Fruit fly (Drosophila melanogaster) whole organism, embryonic: ENCODE measurements around the gene eIF4E5.
A peak's percentile ranks its signal among the peaks of the same experiment; 100 is the strongest.

Source experiments
- CG10366 ChIP-seq: fragments of 200-800 bp; sonication (Bioruptor generic); IDR thresholded peaks from 2 replicates; pipeline ENCODE4 v1.3.6; 2022; ENCODE audit warnings: missing biosample characterization, missing genetic modification characterization
- CG10431 ChIP-seq: fragments of 200-800 bp; sonication (Bioruptor generic); optimal IDR thresholded peaks from 3 replicates; lab custom pipeline; 2018; ENCODE audit warnings: missing biosample characterization, mild to moderate bottlenecking, missing genetic modification characterization
- CG11093 ChIP-seq: fragments of 200-800 bp; sonication (Bioruptor generic); IDR thresholded peaks from 3 replicates; pipeline ENCODE4 v1.3.6; 2022; ENCODE audit warnings: missing biosample characterization, missing genetic modification characterization
- CG11695 ChIP-seq: fragments of 200-800 bp; sonication (Bioruptor generic); IDR thresholded peaks from 3 replicates; pipeline ENCODE4 v1.3.6; 2022; ENCODE audit warnings: missing biosample characterization, missing genetic modification characterization
- CG12299 ChIP-seq: fragments of 200-800 bp; sonication (Bioruptor generic); optimal IDR thresholded peaks from 2 replicates; lab custom pipeline; 2018; ENCODE audit warnings: missing biosample characterization, mild to moderate bottlenecking, missing genetic modification characterization
- CG12659 ChIP-seq: fragments of 200-800 bp; sonication (Bioruptor generic); optimal IDR thresholded peaks from 3 replicates; lab custom pipeline; 2017; ENCODE audit warnings: mild to moderate bottlenecking, missing biosample characterization, missing genetic modification reagents, missing genetic modification characterization
- CG15269 ChIP-seq: fragments of 200-800 bp; sonication (Bioruptor generic); optimal IDR thresholded peaks from 2 replicates; lab custom pipeline; 2018; ENCODE audit warnings: missing biosample characterization, mild to moderate bottlenecking, missing genetic modification characterization, moderate library complexity
- CG15514 ChIP-seq: fragments of 200-800 bp; sonication (Bioruptor generic); optimal IDR thresholded peaks from 3 replicates; lab custom pipeline; 2017; ENCODE audit warnings: missing biosample characterization, missing genetic modification characterization, mild to moderate bottlenecking, moderate library complexity, missing genetic modification reagents
- CG16863 ChIP-seq: fragments of 200-800 bp; sonication (Bioruptor generic); optimal IDR thresholded peaks from 3 replicates; lab custom pipeline; 2016; ENCODE audit warnings: missing biosample characterization, missing genetic modification characterization
- CG17802 ChIP-seq: fragments of 200-800 bp; sonication (Bioruptor generic); optimal IDR thresholded peaks from 2 replicates; lab custom pipeline; 2018; ENCODE audit warnings: missing biosample characterization, mild to moderate bottlenecking, missing genetic modification characterization, moderate library complexity
- CG18476 ChIP-seq: fragments of 200-800 bp; sonication (Bioruptor generic); optimal IDR thresholded peaks from 2 replicates; lab custom pipeline; 2016; ENCODE audit warnings: missing biosample characterization, mild to moderate bottlenecking, missing genetic modification characterization
- CG2116 ChIP-seq: fragments of 200-800 bp; sonication (Bioruptor generic); optimal IDR thresholded peaks from 3 replicates; lab custom pipeline; 2018; ENCODE audit warnings: missing biosample characterization, mild to moderate bottlenecking, missing genetic modification characterization
- CG31441 ChIP-seq: fragments of 200-800 bp; sonication (Bioruptor generic); IDR thresholded peaks from 2 replicates; pipeline ENCODE4 v1.3.6; 2022; ENCODE audit warnings: missing biosample characterization, missing genetic modification characterization
- CG33557 ChIP-seq: fragments of 200-800 bp; sonication (Bioruptor generic); optimal IDR thresholded peaks from 2 replicates; lab custom pipeline; 2019; ENCODE audit warnings: missing biosample characterization, mild to moderate bottlenecking, missing genetic modification characterization, moderate library complexity
- CG4820 ChIP-seq: fragments of 200-800 bp; sonication (Bioruptor generic); optimal IDR thresholded peaks from 3 replicates; lab custom pipeline; 2016; ENCODE audit warnings: missing biosample characterization, missing genetic modification characterization
- CG8281 ChIP-seq: fragments of 200-800 bp; sonication (Bioruptor generic); optimal IDR thresholded peaks from 2 replicates; lab custom pipeline; 2018; ENCODE audit warnings: missing biosample characterization, mild to moderate bottlenecking, missing genetic modification characterization, moderate library complexity
- CG9437 ChIP-seq: fragments of 200-800 bp; sonication (Bioruptor generic); optimal IDR thresholded peaks from 2 replicates; lab custom pipeline; 2018; ENCODE audit warnings: missing biosample characterization, mild to moderate bottlenecking, missing genetic modification characterization
- CoRest ChIP-seq: fragments of 200-800 bp; sonication (Bioruptor generic); optimal IDR thresholded peaks from 3 replicates; lab custom pipeline; 2018; ENCODE audit warnings: missing biosample characterization, mild to moderate bottlenecking, missing genetic modification characterization, moderate library complexity
- Dll ChIP-seq: fragments of 200-800 bp; sonication (Bioruptor generic); IDR thresholded peaks from 4 replicates; pipeline ENCODE4 v1.3.6; 2022; ENCODE audit warnings: missing biosample characterization, missing genetic modification characterization; ENCODE audit not compliant: partially characterized antibody
- ERR ChIP-seq: fragments of 200-800 bp; sonication (Bioruptor generic); optimal IDR thresholded peaks from 2 replicates; lab custom pipeline; 2016; ENCODE audit warnings: missing biosample characterization, missing genetic modification characterization
- GATAe ChIP-seq: fragments of 200-800 bp; sonication (Bioruptor generic); conservative IDR thresholded peaks from 2 replicates; pipeline ENCODE4 v1.3.6; 2022; ENCODE audit warnings: missing biosample characterization, missing genetic modification characterization
- Hand ChIP-seq: fragments of 200-800 bp; sonication (Bioruptor generic); optimal IDR thresholded peaks from 2 replicates; lab custom pipeline; 2017; ENCODE audit warnings: mild to moderate bottlenecking, missing biosample characterization, missing genetic modification reagents, missing genetic modification characterization
- Hr3 ChIP-seq: fragments of 200-800 bp; sonication (Bioruptor generic); optimal IDR thresholded peaks from 3 replicates; lab custom pipeline; 2016; ENCODE audit warnings: missing biosample characterization, missing genetic modification characterization
- NC2α ChIP-seq: fragments of 200-800 bp; sonication (Bioruptor generic); optimal IDR thresholded peaks from 2 replicates; lab custom pipeline; 2016; ENCODE audit warnings: missing biosample characterization, missing genetic modification characterization
- Nf-YC ChIP-seq: fragments of 200-800 bp; optimal IDR thresholded peaks from 3 replicates; lab custom pipeline; 2019; ENCODE audit warnings: missing biosample characterization, mild to moderate bottlenecking, missing genetic modification characterization, moderate library complexity
- NfI ChIP-seq: fragments of 200-800 bp; sonication (Bioruptor generic); optimal IDR thresholded peaks from 3 replicates; lab custom pipeline; 2018; ENCODE audit warnings: missing biosample characterization, mild to moderate bottlenecking, missing genetic modification characterization, moderate library complexity
- Oaz ChIP-seq: fragments of 200-800 bp; sonication (Bioruptor generic); IDR thresholded peaks from 2 replicates; pipeline ENCODE4 v1.3.6; 2022; ENCODE audit warnings: missing biosample characterization, missing genetic modification characterization
- Oli ChIP-seq: fragments of 200-800 bp; sonication (Bioruptor generic); optimal IDR thresholded peaks from 2 replicates; lab custom pipeline; 2018; ENCODE audit warnings: missing biosample characterization, mild to moderate bottlenecking, missing genetic modification characterization, moderate library complexity
- Taf1 ChIP-seq: fragments of 200-800 bp; sonication (Bioruptor generic); IDR thresholded peaks from 2 replicates; pipeline ENCODE4 v1.3.6; 2022; ENCODE audit warnings: missing biosample characterization, missing genetic modification characterization
- aop ChIP-seq: fragments of 200-800 bp; sonication (Bioruptor generic); IDR thresholded peaks from 2 replicates; pipeline ENCODE4 v1.3.6; 2022; ENCODE audit warnings: missing biosample characterization, missing genetic modification characterization
- az2 ChIP-seq: fragments of 200-800 bp; sonication (Bioruptor generic); optimal IDR thresholded peaks from 3 replicates; lab custom pipeline; 2016; ENCODE audit warnings: missing biosample characterization, missing genetic modification characterization
- bigmax ChIP-seq: fragments of 200-800 bp; sonication (Bioruptor generic); optimal IDR thresholded peaks from 2 replicates; lab custom pipeline; 2018; ENCODE audit warnings: missing biosample characterization, mild to moderate bottlenecking, missing genetic modification characterization
- cad ChIP-seq: fragments of >200 bp; optimal IDR thresholded peaks from 2 replicates; lab custom pipeline; 2017; ENCODE audit warnings: missing biosample characterization, missing genetic modification characterization
- dan ChIP-seq: fragments of 200-800 bp; sonication (Bioruptor generic); IDR thresholded peaks from 2 replicates; pipeline ENCODE4 v1.3.6; 2022; ENCODE audit warnings: missing biosample characterization, missing genetic modification characterization
- dati ChIP-seq: fragments of 200-800 bp; sonication (Bioruptor generic); IDR thresholded peaks from 2 replicates; pipeline ENCODE4 v1.3.6; 2022; ENCODE audit warnings: missing biosample characterization, missing genetic modification characterization
- fd3F ChIP-seq: fragments of 200-800 bp; sonication (Bioruptor generic); optimal IDR thresholded peaks from 2 replicates; lab custom pipeline; 2018; ENCODE audit warnings: missing biosample characterization, mild to moderate bottlenecking, missing genetic modification characterization, moderate library complexity
- fd96Cb ChIP-seq: fragments of 200-800 bp; sonication (Bioruptor generic); optimal IDR thresholded peaks from 2 replicates; lab custom pipeline; 2018; ENCODE audit warnings: missing biosample characterization, mild to moderate bottlenecking, missing genetic modification characterization, moderate library complexity
- grau ChIP-seq: fragments of 200-800 bp; optimal IDR thresholded peaks from 3 replicates; lab custom pipeline; 2019; ENCODE audit warnings: missing biosample characterization, mild to moderate bottlenecking, missing genetic modification characterization, moderate library complexity
- h ChIP-seq: fragments of >200 bp; optimal IDR thresholded peaks from 2 replicates; lab custom pipeline; 2017
- kni ChIP-seq: fragments of 200-800 bp; sonication (Bioruptor generic); optimal IDR thresholded peaks from 3 replicates; lab custom pipeline; 2017; ENCODE audit warnings: mild to moderate bottlenecking, missing biosample characterization, missing genetic modification reagents, missing genetic modification characterization
- lmd ChIP-seq: fragments of 200-800 bp; sonication (Bioruptor generic); IDR thresholded peaks from 2 replicates; pipeline ENCODE4 v1.3.6; 2022; ENCODE audit warnings: missing biosample characterization, missing genetic modification characterization
- peb ChIP-seq: fragments of 200-800 bp; sonication (Bioruptor generic); IDR thresholded peaks from 2 replicates; pipeline ENCODE4 v1.3.6; 2022; ENCODE audit warnings: missing biosample characterization, missing genetic modification characterization
- sd ChIP-seq: fragments of 200-800 bp; sonication (Bioruptor generic); optimal IDR thresholded peaks from 3 replicates; lab custom pipeline; 2018; ENCODE audit warnings: missing biosample characterization, mild to moderate bottlenecking, missing genetic modification characterization, moderate library complexity
- seq ChIP-seq: fragments of 200-800 bp; sonication (Bioruptor generic); IDR thresholded peaks from 2 replicates; pipeline ENCODE4 v1.3.6; 2022; ENCODE audit warnings: missing biosample characterization, missing genetic modification characterization
- sim ChIP-seq: fragments of 200-800 bp; sonication (Bioruptor generic); IDR thresholded peaks from 2 replicates; pipeline ENCODE4 v1.3.6; 2022; ENCODE audit warnings: missing biosample characterization, missing genetic modification characterization
- so ChIP-seq: fragments of 200-800 bp; sonication (Bioruptor generic); IDR thresholded peaks from 3 replicates; pipeline ENCODE4 v1.3.6; 2022; ENCODE audit warnings: missing biosample characterization, missing genetic modification characterization
- trem ChIP-seq: fragments of 200-800 bp; optimal IDR thresholded peaks from 3 replicates; lab custom pipeline; 2019; ENCODE audit warnings: missing biosample characterization, mild to moderate bottlenecking, missing genetic modification characterization, moderate library complexity
- tup ChIP-seq: fragments of 200-800 bp; sonication (Bioruptor generic); optimal IDR thresholded peaks from 2 replicates; lab custom pipeline; 2016; ENCODE audit warnings: missing biosample characterization, mild to moderate bottlenecking, missing genetic modification characterization, moderate library complexity
- twi ChIP-seq: fragments of 200-800 bp; optimal IDR thresholded peaks from 2 replicates; lab custom pipeline; 2019; ENCODE audit warnings: missing biosample characterization, mild to moderate bottlenecking, missing genetic modification characterization, moderate library complexity
- zf30C ChIP-seq: fragments of 200-800 bp; sonication (Bioruptor generic); optimal IDR thresholded peaks from 3 replicates; lab custom pipeline; 2018; ENCODE audit warnings: missing biosample characterization, mild to moderate bottlenecking, missing genetic modification characterization

eIF4E5 gene

dm6 chr3L:7860634-7861431 lies 33.8 kb upstream of the eIF4E5 start (continued):
- peak; percentile 63 for TF ChIP-seq CG15269 (tag; lab: Kevin White, UChicago)
- TF ChIP-seq CG12299 (tag; lab: Kevin White, UChicago), result no peak
- TF ChIP-seq cad (GFP tag; lab: Kevin White, UChicago), result no peak
- no peak for TF ChIP-seq seq (GFP tag; lab: Robert Waterston, UW)
- TF ChIP-seq CG31441 (GFP tag; lab: Robert Waterston, UW), result peak; percentile 67
- no peak for TF ChIP-seq CG4820 (GFP tag; lab: Kevin White, UChicago)
- TF ChIP-seq dan (GFP tag; lab: Robert Waterston, UW), result no peak
- peak; percentile 2 for TF ChIP-seq tup (GFP tag; lab: Kevin White, UChicago)
- peak; percentile 68 for TF ChIP-seq CoRest (tag; lab: Kevin White, UChicago)
- TF ChIP-seq CG11093 (GFP tag; lab: Robert Waterston, UW), result peak; percentile 45; the same call in 1 of the 3 replicates
- TF ChIP-seq Nf-YC (tag; lab: Kevin White, UChicago), result peak; percentile 76
- no peak for TF ChIP-seq Hr3 (GFP tag; lab: Kevin White, UChicago)
- no peak for TF ChIP-seq dati (GFP tag; lab: Robert Waterston, UW)
- TF ChIP-seq NfI (GFP tag; lab: Kevin White, UChicago), result peak; percentile 26
- TF ChIP-seq fd96Cb (tag; lab: Kevin White, UChicago), result no peak
- peak; percentile 46 for TF ChIP-seq fd3F
- TF ChIP-seq CG17802 (tag; lab: Kevin White, UChicago), result no peak
- no peak for TF ChIP-seq GATAe (GFP tag; lab: Robert Waterston, UW)
- no peak for TF ChIP-seq CG18476 (GFP tag; lab: Kevin White, UChicago)
- TF ChIP-seq CG2116 (GFP tag; lab: Kevin White, UChicago), result peak; percentile 12
- no peak for TF ChIP-seq CG15514 (GFP tag; lab: Kevin White, UChicago)
- TF ChIP-seq sim (GFP tag; lab: Robert Waterston, UW), result no peak
- TF ChIP-seq az2 (GFP tag; lab: Kevin White, UChicago), result peak; percentile 43
- TF ChIP-seq Taf1, result peak; percentile 43; the same call in 1 of the 2 replicates
- peak; percentile 73 for TF ChIP-seq grau
- no peak for TF ChIP-seq ERR (GFP tag; lab: Kevin White, UChicago)
- no peak for TF ChIP-seq NC2α (GFP tag; lab: Kevin White, UChicago)
- peak; percentile 26 for TF ChIP-seq CG16863 (GFP tag; lab: Kevin White, UChicago)
- TF ChIP-seq CG10366 (GFP tag; lab: Robert Waterston, UW), result peak; percentile 53
- TF ChIP-seq CG10431, result no peak
- TF ChIP-seq twi, result peak; percentile 2
- TF ChIP-seq CG33557 (GFP tag; lab: Kevin White, UChicago), result peak; percentile 2
- TF ChIP-seq Oaz (GFP tag; lab: Robert Waterston, UW), result peak; percentile 51; the same call in 1 of the 2 replicates
- TF ChIP-seq trem (tag; lab: Kevin White, UChicago), result no peak
- TF ChIP-seq CG9437 (GFP tag; lab: Kevin White, UChicago), result peak; percentile 6
- TF ChIP-seq aop (GFP tag; lab: Robert Waterston, UW), result no peak
- TF ChIP-seq bigmax, result no peak
- TF ChIP-seq sd, result peak; percentile 94
- peak; percentile 45 for TF ChIP-seq Oli (tag; lab: Kevin White, UChicago)
- no peak for TF ChIP-seq Dll (GFP tag; lab: Robert Waterston, UW)
- no peak for TF ChIP-seq CG8281 (tag; lab: Kevin White, UChicago)
- no peak for TF ChIP-seq zf30C (GFP tag; lab: Kevin White, UChicago)
- no peak for TF ChIP-seq Hand
- TF ChIP-seq peb, result no peak
- no peak for TF ChIP-seq h (lab: Kevin White, UChicago)
- no peak for TF ChIP-seq kni (GFP tag; lab: Kevin White, UChicago)
- TF ChIP-seq CG12659, result peak; percentile 33
- peak; percentile 75 for TF ChIP-seq lmd (GFP tag; lab: Robert Waterston, UW)
- TF ChIP-seq CG11695 (GFP tag; lab: Robert Waterston, UW), result peak; percentile 66; the same call in 2 of the 3 replicates
- peak; percentile 48; the same call in 2 of the 3 replicates for TF ChIP-seq so (GFP tag; lab: Robert Waterston, UW)
